Worm (Caenorhabditis elegans) whole organism, midembryonic: ENCODE results near the gene K11D12.14.

Experiments
- T22C8.4 ChIP-seq: fragments of 200-800 bp; sonication (Bioruptor generic); IDR thresholded peaks from 2 replicates; pipeline ENCODE4 v1.3.6; 2022; ENCODE audit warnings: missing genetic modification characterization, missing compliant biosample characterization
- cog-1 ChIP-seq: sonication (generic microtip); optimal IDR thresholded peaks from 2 replicates; lab custom pipeline; 2016; ENCODE audit warnings: missing genetic modification characterization, missing compliant biosample characterization
- flt-1 ChIP-seq: fragments of 200-800 bp; sonication (Bioruptor generic); IDR thresholded peaks from 2 replicates; pipeline ENCODE4 v1.3.6; 2022; ENCODE audit warnings: missing genetic modification characterization, missing compliant biosample characterization
- klf-2 ChIP-seq: fragments of 200-800 bp; sonication (Bioruptor generic); conservative IDR thresholded peaks from 2 replicates; pipeline ENCODE4 v1.3.6; 2022; ENCODE audit warnings: missing genetic modification reagents, missing genetic modification characterization, missing compliant biosample characterization
- med-1 ChIP-seq: sonication (generic microtip); optimal IDR thresholded peaks from 2 replicates; lab custom pipeline; 2017; ENCODE audit warnings: missing genetic modification characterization, mild to moderate bottlenecking, missing compliant biosample characterization, antibody characterized with exemption, missing genetic modification reagents; ENCODE audit not compliant: insufficient read depth
- ref-1 ChIP-seq: fragments of 200-800 bp; sonication (Bioruptor generic); conservative IDR thresholded peaks from 2 replicates; pipeline ENCODE4 v1.3.6; 2022; ENCODE audit warnings: missing genetic modification reagents, missing genetic modification characterization, missing compliant biosample characterization
- tab-1 ChIP-seq: fragments of 200-800 bp; sonication (Bioruptor generic); IDR thresholded peaks from 2 replicates; pipeline ENCODE4 v1.3.6; 2022; ENCODE audit warnings: missing genetic modification characterization, missing compliant biosample characterization

ce11 chrV:5027640-5028039, 21.8 kb upstream of the K11D12.14 start, which contains the start of gene cpt-4:
- TF ChIP-seq klf-2 (no peak), med-1 (no peak), cog-1 (no peak), tab-1 (GFP tag; lab: Robert Waterston, UW) (no peak), ref-1 (GFP tag; lab: Robert Waterston, UW) (no peak), flt-1 (GFP tag; lab: Robert Waterston, UW) (no peak), T22C8.4 (GFP tag; lab: Robert Waterston, UW) (no peak)
